Fruit fly (Drosophila melanogaster): Measurements from ENCODE around the gene Scsalpha1.

dm6 chr3L:3855194-3855980 lies 41.4 kb downstream of the Scsalpha1 start:
- TF ChIP-seq pad (GFP tag; optimal IDR thresholded peaks at IDR 0.05) (no peak), Mnt (GFP tag; optimal IDR thresholded peaks at IDR 0.05) (no peak), CG11617 (GFP tag; optimal IDR thresholded peaks at IDR 0.05) (no peak), CG7045 (GFP tag; optimal IDR thresholded peaks at IDR 0.05) (no peak), ovo (GFP tag; optimal IDR thresholded peaks at IDR 0.05) (no peak)
